Worm (Caenorhabditis elegans): ENCODE results near the gene F23D12.7.
A peak's percentile ranks its signal among the peaks of the same experiment; 100 is the strongest.

Gene F23D12.7

DNA sequence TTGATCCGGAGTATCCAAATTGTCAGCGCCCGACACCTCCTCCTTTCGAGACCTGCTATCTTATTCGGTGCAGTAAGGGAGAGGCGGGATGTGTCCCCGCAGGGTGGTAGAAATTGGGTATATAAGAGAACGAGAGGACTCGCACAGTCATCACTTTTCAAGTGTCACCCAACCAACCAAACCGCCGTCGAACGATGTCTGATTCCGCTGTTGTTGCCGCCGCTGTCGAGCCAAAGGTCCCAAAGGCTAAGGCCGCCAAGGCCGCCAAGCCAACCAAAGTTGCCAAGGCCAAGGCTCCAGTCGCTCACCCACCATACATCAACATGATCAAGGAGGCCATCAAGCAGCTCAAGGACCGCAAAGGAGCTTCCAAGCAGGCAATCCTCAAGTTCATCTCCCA, 36.3 kb upstream of the F23D12.7 start, which contains the start of gene his-24 (continued):
- TF ChIP-seq mef-2 (tag; optimal IDR thresholded peaks at IDR 0.05): no peak
- TF ChIP-seq fos-1 (tag; optimal IDR thresholded peaks at IDR 0.05): peak; percentile 12
- TF ChIP-seq pqm-1 (tag; optimal IDR thresholded peaks at IDR 0.05): no peak
- TF ChIP-seq pax-3 (tag; optimal IDR thresholded peaks at IDR 0.05): peak; percentile 18
- peak; percentile 75 for TF ChIP-seq nhr-19 (GFP tag; conservative IDR thresholded peaks at IDR 0.05)
- TF ChIP-seq lin-15B (tag; optimal IDR thresholded peaks at IDR 0.05): no peak
- peak; percentile 80 for TF ChIP-seq C16A3.4 (tag; optimal IDR thresholded peaks at IDR 0.05)
- peak; percentile 85 for TF ChIP-seq nhr-85 (tag)
- TF ChIP-seq unc-98 (GFP tag; IDR thresholded peaks at IDR 0.05): no peak
- TF ChIP-seq efl-1 (optimal IDR thresholded peaks at IDR 0.05): peak; percentile 46 to 48
- peak in 1 of 2 experiments; percentile 53 for TF ChIP-seq efl-1 (GFP tag; optimal IDR thresholded peaks at IDR 0.05 in 1 of 2)

DNA sequence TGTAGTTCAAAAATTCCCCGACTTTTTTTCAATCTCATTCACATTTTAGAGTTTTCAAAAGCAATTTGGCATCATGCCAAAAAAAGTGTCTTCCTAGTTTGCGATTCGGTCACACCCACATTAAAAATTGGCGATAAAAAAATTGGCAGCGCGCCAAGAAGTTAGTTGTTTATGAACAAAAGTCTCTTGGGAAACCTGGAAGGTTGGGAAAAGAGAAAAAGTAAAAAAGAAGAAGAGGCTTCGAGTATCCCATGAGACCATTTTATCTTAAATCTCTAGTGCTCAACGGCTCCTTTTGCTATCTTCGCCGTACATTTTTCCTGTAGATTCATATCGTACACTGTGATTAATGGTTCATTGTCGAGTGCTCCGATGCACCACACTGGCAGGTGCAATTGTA, 34.2 kb upstream of the F23D12.7 start:
- TF ChIP-seq fkh-8 (tag; optimal IDR thresholded peaks at IDR 0.05) (no peak), nhr-84 (tag; optimal IDR thresholded peaks at IDR 0.05) (no peak), ceh-88 (GFP tag; IDR thresholded peaks at IDR 0.05) (no peak), mab-9 (GFP tag; IDR thresholded peaks at IDR 0.05) (no peak), mef-2 (tag; optimal IDR thresholded peaks at IDR 0.05) (no peak), efl-1 (optimal IDR thresholded peaks at IDR 0.05) (no peak), efl-1 (GFP tag; optimal IDR thresholded peaks at IDR 0.05 in 1 of 2) (no peak), nhr-19 (GFP tag; conservative IDR thresholded peaks at IDR 0.05) (no peak), nhr-12 (tag; optimal IDR thresholded peaks at IDR 0.05) (no peak), C34B4.2 (tag; optimal IDR thresholded peaks at IDR 0.05) (no peak), hlh-4 (tag; optimal IDR thresholded peaks at IDR 0.05) (no peak)

DNA sequence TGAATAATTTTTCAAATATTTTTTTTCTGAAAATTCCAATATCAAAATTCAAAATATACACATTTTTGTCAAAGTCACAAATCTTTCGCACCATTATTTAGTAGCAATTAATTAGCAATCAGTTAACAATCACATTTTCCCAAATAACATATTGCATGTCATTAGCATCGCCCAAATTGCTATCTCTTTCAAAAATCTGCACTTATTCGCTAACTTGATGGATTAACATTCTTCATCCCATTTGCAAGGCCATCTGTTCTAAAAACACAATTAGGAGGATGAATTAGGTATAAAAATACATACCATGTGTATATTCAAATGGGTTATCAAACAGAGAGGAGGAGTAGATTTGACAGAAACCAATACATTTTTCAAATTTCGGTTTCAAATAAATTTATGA, 33.7 kb upstream of the F23D12.7 start:
- TF ChIP-seq nhr-20 (tag; optimal IDR thresholded peaks at IDR 0.05) (no peak), nhr-71 (tag; optimal IDR thresholded peaks at IDR 0.05) (peak; percentile 31), nhr-77 (tag; optimal IDR thresholded peaks at IDR 0.05) (no peak), ztf-4 (tag; optimal IDR thresholded peaks at IDR 0.05) (no peak), lin-14 (GFP tag; optimal IDR thresholded peaks at IDR 0.05) (peak; percentile 34), unc-62 (GFP tag; optimal IDR thresholded peaks at IDR 0.05) (no peak), mdl-1 (tag; optimal IDR thresholded peaks at IDR 0.05) (no peak), tlp-1 (tag; optimal IDR thresholded peaks at IDR 0.05) (no peak), tbx-2 (tag; optimal IDR thresholded peaks at IDR 0.05) (peak; percentile 2), xbp-1 (tag; optimal IDR thresholded peaks at IDR 0.05) (no peak), hpl-2 (GFP tag; optimal IDR thresholded peaks at IDR 0.05) (no peak), elt-3 (tag; optimal IDR thresholded peaks at IDR 0.05) (no peak), mep-1 (tag; optimal IDR thresholded peaks at IDR 0.05) (peak; percentile 30), C16A3.4 (tag; optimal IDR thresholded peaks at IDR 0.05) (no peak), lsy-2 (tag; optimal IDR thresholded peaks at IDR 0.05) (no peak), isw-1 (GFP tag; IDR thresholded peaks at IDR 0.05) (no peak), lin-35 (GFP tag; optimal IDR thresholded peaks at IDR 0.05) (no peak), irx-1 (tag; optimal IDR thresholded peaks at IDR 0.05) (peak; percentile 51), snu-23 (GFP tag; optimal IDR thresholded peaks at IDR 0.05) (no peak), egl-27 (tag; optimal IDR thresholded peaks at IDR 0.05) (no peak), jun-1 (tag; optimal IDR thresholded peaks at IDR 0.05) (no peak), C34B4.2 (tag; optimal IDR thresholded peaks at IDR 0.05) (no peak), lin-39 (tag; optimal IDR thresholded peaks at IDR 0.05) (peak; percentile 61), nhr-85 (tag) (peak; percentile 89), efl-3 (GFP tag; optimal IDR thresholded peaks at IDR 0.05) (peak; percentile 46), lir-3 (tag; optimal IDR thresholded peaks at IDR 0.05; ENCODE audit: poor library complexity) (no peak), Y116A8C.19 (tag; optimal IDR thresholded peaks at IDR 0.05; ENCODE audit: borderline replicate concordance) (no peak), fkh-10 (GFP tag; optimal IDR thresholded peaks at IDR 0.05) (no peak), sup-37 (GFP tag; optimal IDR thresholded peaks at IDR 0.05) (no peak), aha-1 (tag; optimal IDR thresholded peaks at IDR 0.05) (no peak)

All from whole organism, L1 larva.